Fruit fly (Drosophila melanogaster): ENCODE data around the gene CG34267.

Gene CG34267

dm6 chr3L:542863-543635 lies 42.8 kb upstream of the CG34267 start, which contains the start of the genes Cypl and Hipk:
Cypl (minus strand) TSS chr3L:542931.
Hipk (plus strand) TSS chr3L:543060.
- no peak for TF ChIP-seq CG1620 (GFP tag; optimal IDR thresholded peaks at IDR 0.05)
- no peak for TF ChIP-seq toe (GFP tag; optimal IDR thresholded peaks at IDR 0.05)
- no peak for TF ChIP-seq kay (GFP tag; ENCODE audit: borderline replicate concordance)
- TF ChIP-seq Hr96 (GFP tag; optimal IDR thresholded peaks at IDR 0.05) = peak; percentile 15
- peak; percentile 93 for TF ChIP-seq CG14711 (tag; optimal IDR thresholded peaks at IDR 0.05)
- peak; percentile 34 for TF ChIP-seq pad (GFP tag; optimal IDR thresholded peaks at IDR 0.05)
- TF ChIP-seq cic (GFP tag; optimal IDR thresholded peaks at IDR 0.05) = peak; percentile 79
- TF ChIP-seq tj (GFP tag; optimal IDR thresholded peaks at IDR 0.05) = peak; percentile 61
- no peak for TF ChIP-seq cnc (optimal IDR thresholded peaks at IDR 0.05)
- TF ChIP-seq CG7101 (tag; optimal IDR thresholded peaks at IDR 0.05) = peak; percentile 61
- no peak for TF ChIP-seq ovo (GFP tag; optimal IDR thresholded peaks at IDR 0.05)
- TF ChIP-seq Crg-1 (GFP tag; optimal IDR thresholded peaks at IDR 0.05) = peak; percentile 64
- peak; percentile 85 for TF ChIP-seq Mnt (GFP tag; optimal IDR thresholded peaks at IDR 0.05)
- TF ChIP-seq CG12768 (GFP tag; optimal IDR thresholded peaks at IDR 0.05) = peak; percentile 46
- no peak for TF ChIP-seq Clk (GFP tag; optimal IDR thresholded peaks at IDR 0.05)
- TF ChIP-seq CG11617 (GFP tag; optimal IDR thresholded peaks at IDR 0.05) = peak; percentile 76
- peak; percentile 72 for TF ChIP-seq bab1 (GFP tag; optimal IDR thresholded peaks at IDR 0.05)
- TF ChIP-seq CG33017 (tag; optimal IDR thresholded peaks at IDR 0.05) = peak; percentile 26
- no peak for TF ChIP-seq CG7045 (GFP tag; optimal IDR thresholded peaks at IDR 0.05)

dm6 chr3L:540432-540973 lies 40.3 kb upstream of the CG34267 start, which contains the start of the genes klar and BORCS6:
klar (minus strand) TSS chr3L:540614.
BORCS6 (plus strand) TSS chr3L:540851.
- peak; percentile 54 for TF ChIP-seq CG7101 (tag; optimal IDR thresholded peaks at IDR 0.05)
- TF ChIP-seq pad (GFP tag; optimal IDR thresholded peaks at IDR 0.05) = peak; percentile 4
- TF ChIP-seq CG5204 (GFP tag; optimal IDR thresholded peaks at IDR 0.05) = no peak
- TF ChIP-seq CG1620 (GFP tag; optimal IDR thresholded peaks at IDR 0.05) = peak; percentile 46
- TF ChIP-seq CG11617 (GFP tag; optimal IDR thresholded peaks at IDR 0.05) = peak; percentile 14
- TF ChIP-seq Hr96 (GFP tag; optimal IDR thresholded peaks at IDR 0.05) = peak; percentile 78
- TF ChIP-seq ovo (GFP tag; optimal IDR thresholded peaks at IDR 0.05) = peak; percentile 48
- no peak for TF ChIP-seq kay (GFP tag; ENCODE audit: borderline replicate concordance)
- TF ChIP-seq CG14711 (tag; optimal IDR thresholded peaks at IDR 0.05) = peak; percentile 46
- TF ChIP-seq CG7045 (GFP tag; optimal IDR thresholded peaks at IDR 0.05) = peak; percentile 27
- no peak for TF ChIP-seq toe (GFP tag; optimal IDR thresholded peaks at IDR 0.05)
- TF ChIP-seq cic (GFP tag; optimal IDR thresholded peaks at IDR 0.05) = peak; percentile 35
- peak; percentile 73 for TF ChIP-seq Mnt (GFP tag; optimal IDR thresholded peaks at IDR 0.05)
- TF ChIP-seq CG33017 (tag; optimal IDR thresholded peaks at IDR 0.05) = no peak
- peak; percentile 72 for TF ChIP-seq bab1 (GFP tag; optimal IDR thresholded peaks at IDR 0.05)
- TF ChIP-seq Crg-1 (GFP tag; optimal IDR thresholded peaks at IDR 0.05) = no peak
- TF ChIP-seq CG12768 (GFP tag; optimal IDR thresholded peaks at IDR 0.05) = no peak
- TF ChIP-seq cnc (optimal IDR thresholded peaks at IDR 0.05) = no peak
- peak; percentile 40 for TF ChIP-seq tj (GFP tag; optimal IDR thresholded peaks at IDR 0.05)
- TF ChIP-seq Clk (GFP tag; optimal IDR thresholded peaks at IDR 0.05) = no peak

- no peak for TF ChIP-seq CG7101 (tag; optimal IDR thresholded peaks at IDR 0.05)
- TF ChIP-seq CG12768 (GFP tag; optimal IDR thresholded peaks at IDR 0.05) = no peak
Observed at dm6 chr3L:540089-540407, 39.8 kb upstream of the CG34267 start.

- TF ChIP-seq CG7101 (tag; optimal IDR thresholded peaks at IDR 0.05) (no peak), ovo (GFP tag; optimal IDR thresholded peaks at IDR 0.05) (peak; percentile 91), tj (GFP tag; optimal IDR thresholded peaks at IDR 0.05) (peak; percentile 91), CG1620 (GFP tag; optimal IDR thresholded peaks at IDR 0.05) (no peak), pad (GFP tag; optimal IDR thresholded peaks at IDR 0.05) (peak; percentile 98), CG12768 (GFP tag; optimal IDR thresholded peaks at IDR 0.05) (peak; percentile 43)
Observed at dm6 chr3L:539383-540088, 39.3 kb upstream of the CG34267 start.

dm6 chr3L:536104-536503 lies 35.9 kb upstream of the CG34267 start:
- TF ChIP-seq Mnt (GFP tag; optimal IDR thresholded peaks at IDR 0.05) (no peak), toe (GFP tag; optimal IDR thresholded peaks at IDR 0.05) (no peak), pad (GFP tag; optimal IDR thresholded peaks at IDR 0.05) (no peak), CG33017 (tag; optimal IDR thresholded peaks at IDR 0.05) (no peak), CG11617 (GFP tag; optimal IDR thresholded peaks at IDR 0.05) (no peak), CG14711 (tag; optimal IDR thresholded peaks at IDR 0.05) (no peak), ovo (GFP tag; optimal IDR thresholded peaks at IDR 0.05) (no peak), tj (GFP tag; optimal IDR thresholded peaks at IDR 0.05) (no peak)

dm6 chr3L:533807-534206 lies 33.6 kb upstream of the CG34267 start:
- TF ChIP-seq cic (GFP tag; optimal IDR thresholded peaks at IDR 0.05) = no peak

Measured in whole organism, adult.